Worm (Caenorhabditis elegans) whole organism, young adult: ENCODE results near the gene unc-80.

Experiments
- F49E8.2 ChIP-seq: sonication (generic microtip); optimal IDR thresholded peaks from 3 replicates; lab custom pipeline; 2017; ENCODE audit warnings: missing genetic modification characterization, mild to moderate bottlenecking, missing compliant biosample characterization, antibody characterized with exemption, moderate library complexity; ENCODE audit not compliant: insufficient read depth
- madf-8 ChIP-seq: fragments of 200-800 bp; sonication (Bioruptor generic); conservative IDR thresholded peaks from 2 replicates; pipeline ENCODE4 v1.3.6; 2022; ENCODE audit warnings: missing genetic modification reagents, missing genetic modification characterization, missing compliant biosample characterization

ce11 chrV:20845524-20846208, 33.7 kb upstream of the unc-80 start, which contains the start of the genes F31D4.2 and fkb-6:
- TF ChIP-seq F49E8.2 (tag; lab: Kevin White, UChicago) (no peak), madf-8 (GFP tag; lab: Robert Waterston, UW) (peak; percentile 14; the same call in 1 of the 2 replicates)
